Fruit fly (Drosophila melanogaster) whole organism, embryonic: ENCODE results near the gene Spn28Db.

ENCODE experiments used
- Ada2b ChIP-seq: fragments of 200-800 bp; sonication (Bioruptor generic); IDR thresholded peaks from 2 replicates; pipeline ENCODE4 v1.3.6; 2022; ENCODE audit warnings: missing biosample characterization, missing genetic modification characterization
- CG12219 ChIP-seq: fragments of 200-800 bp; sonication (Bioruptor generic); optimal IDR thresholded peaks from 3 replicates; lab custom pipeline; 2018; ENCODE audit warnings: missing biosample characterization, mild to moderate bottlenecking, missing genetic modification characterization
- CG13424 ChIP-seq: fragments of 200-800 bp; sonication (Bioruptor generic); optimal IDR thresholded peaks from 2 replicates; lab custom pipeline; 2019; ENCODE audit warnings: missing biosample characterization, mild to moderate bottlenecking, missing genetic modification characterization, moderate library complexity
- CG14014 ChIP-seq: fragments of 200-800 bp; sonication (Bioruptor generic); IDR thresholded peaks from 2 replicates; pipeline ENCODE4 v1.3.6; 2022; ENCODE audit warnings: missing biosample characterization, missing genetic modification characterization
- CG17612 ChIP-seq: fragments of 200-800 bp; sonication (Bioruptor generic); IDR thresholded peaks from 2 replicates; pipeline ENCODE4 v1.3.6; 2022; ENCODE audit warnings: missing biosample characterization, missing genetic modification characterization
- CG2120 ChIP-seq: fragments of 200-800 bp; sonication (Bioruptor generic); optimal IDR thresholded peaks from 3 replicates; lab custom pipeline; 2016; ENCODE audit warnings: missing biosample characterization, missing genetic modification characterization
- CG2875 ChIP-seq: fragments of 200-800 bp; sonication (Bioruptor generic); optimal IDR thresholded peaks from 2 replicates; lab custom pipeline; 2017; ENCODE audit warnings: missing biosample characterization, mild to moderate bottlenecking, missing genetic modification characterization, missing genetic modification reagents
- CG30431 ChIP-seq: fragments of 200-800 bp; sonication (Bioruptor generic); optimal IDR thresholded peaks from 2 replicates; lab custom pipeline; 2017; ENCODE audit warnings: missing biosample characterization, missing genetic modification characterization
- CG3281 ChIP-seq: fragments of 200-800 bp; sonication (Bioruptor generic); optimal IDR thresholded peaks from 3 replicates; lab custom pipeline; 2017; ENCODE audit warnings: missing biosample characterization, mild to moderate bottlenecking, missing genetic modification characterization
- CG4854 ChIP-seq: fragments of 200-800 bp; sonication (Bioruptor generic); optimal IDR thresholded peaks from 2 replicates; lab custom pipeline; 2016; ENCODE audit warnings: missing biosample characterization, missing genetic modification characterization, inconsistent platforms
- CG5245 ChIP-seq: fragments of 200-800 bp; sonication (Bioruptor generic); optimal IDR thresholded peaks from 3 replicates; lab custom pipeline; 2016; ENCODE audit warnings: missing biosample characterization, missing genetic modification characterization
- CG6791 ChIP-seq: fragments of 200-800 bp; sonication (Bioruptor generic); IDR thresholded peaks from 3 replicates; pipeline ENCODE4 v1.3.6; 2022; ENCODE audit warnings: missing biosample characterization, missing genetic modification characterization; ENCODE audit not compliant: partially characterized antibody
- CG7786 ChIP-seq: fragments of 200-800 bp; sonication (Bioruptor generic); optimal IDR thresholded peaks from 2 replicates; lab custom pipeline; 2016; ENCODE audit warnings: missing biosample characterization, missing genetic modification characterization
- CG8765 ChIP-seq: fragments of 200-800 bp; sonication (Bioruptor generic); IDR thresholded peaks from 2 replicates; pipeline ENCODE4 v1.3.6; 2022; ENCODE audit warnings: missing biosample characterization, missing genetic modification characterization
- CHES-1-like ChIP-seq: fragments of 200-800 bp; sonication (Bioruptor generic); optimal IDR thresholded peaks from 2 replicates; lab custom pipeline; 2016; ENCODE audit warnings: missing biosample characterization, missing genetic modification characterization
- Fer2 ChIP-seq: fragments of 200-800 bp; sonication (Bioruptor generic); optimal IDR thresholded peaks from 2 replicates; lab custom pipeline; 2018; ENCODE audit warnings: missing biosample characterization, mild to moderate bottlenecking, missing genetic modification characterization, moderate library complexity
- Hey ChIP-seq: fragments of 200-800 bp; sonication (Bioruptor generic); optimal IDR thresholded peaks from 3 replicates; lab custom pipeline; 2018; ENCODE audit warnings: missing biosample characterization, mild to moderate bottlenecking, missing genetic modification characterization
- Hmx ChIP-seq: fragments of 200-800 bp; sonication (Bioruptor generic); optimal IDR thresholded peaks from 2 replicates; lab custom pipeline; 2016; ENCODE audit warnings: missing biosample characterization, missing genetic modification characterization
- Jarid2 ChIP-seq: fragments of 200-800 bp; sonication (Bioruptor generic); optimal IDR thresholded peaks from 3 replicates; lab custom pipeline; 2017; ENCODE audit warnings: mild to moderate bottlenecking, missing biosample characterization, missing genetic modification reagents, missing genetic modification characterization
- Lhr ChIP-seq: fragments of 200-800 bp; sonication (Bioruptor generic); optimal IDR thresholded peaks from 3 replicates; lab custom pipeline; 2017; ENCODE audit warnings: mild to moderate bottlenecking, missing biosample characterization, missing genetic modification reagents, missing genetic modification characterization
- Med ChIP-seq: fragments of 200-800 bp; sonication (Bioruptor generic); peaks from one replicate; lab custom pipeline; 2016; ENCODE audit warnings: missing biosample characterization, missing genetic modification characterization, mild to moderate bottlenecking, inconsistent platforms, moderate library complexity
- Neu2 ChIP-seq: fragments of 200-800 bp; sonication (Bioruptor generic); optimal IDR thresholded peaks from 3 replicates; lab custom pipeline; 2016; ENCODE audit warnings: missing biosample characterization, missing genetic modification characterization, borderline replicate concordance
- Oaz ChIP-seq: fragments of 200-800 bp; sonication (Bioruptor generic); IDR thresholded peaks from 2 replicates; pipeline ENCODE4 v1.3.6; 2022; ENCODE audit warnings: missing biosample characterization, missing genetic modification characterization
- Pdp1 ChIP-seq, 2 experiments: fragments of 200-800 bp; sonication (Bioruptor generic); optimal IDR thresholded peaks; 3 replicates each; lab custom pipeline; 2016; ENCODE audit warnings: missing biosample characterization in 2 of 2, missing genetic modification characterization in 2 of 2, mild to moderate bottlenecking in 1 of 2, moderate library complexity in 1 of 2
- Rx ChIP-seq: fragments of 200-800 bp; sonication (Bioruptor generic); IDR thresholded peaks from 2 replicates; pipeline ENCODE4 v1.3.6; 2022; ENCODE audit warnings: missing biosample characterization, missing genetic modification characterization
- Taf1 ChIP-seq: fragments of 200-800 bp; sonication (Bioruptor generic); IDR thresholded peaks from 2 replicates; pipeline ENCODE4 v1.3.6; 2022; ENCODE audit warnings: missing biosample characterization, missing genetic modification characterization
- abd-A ChIP-seq: fragments of 200-800 bp; sonication (Bioruptor generic); optimal IDR thresholded peaks from 3 replicates; lab custom pipeline; 2019; ENCODE audit warnings: missing biosample characterization, mild to moderate bottlenecking, missing genetic modification characterization, moderate library complexity
- al ChIP-seq: fragments of 200-800 bp; sonication (Bioruptor generic); IDR thresholded peaks from 2 replicates; pipeline ENCODE4 v1.3.6; 2022; ENCODE audit warnings: missing biosample characterization, missing genetic modification characterization
- az2 ChIP-seq: fragments of 200-800 bp; sonication (Bioruptor generic); optimal IDR thresholded peaks from 3 replicates; lab custom pipeline; 2016; ENCODE audit warnings: missing biosample characterization, missing genetic modification characterization
- bbx ChIP-seq: fragments of 200-800 bp; sonication (Bioruptor generic); IDR thresholded peaks from 2 replicates; pipeline ENCODE4 v1.3.6; 2022; ENCODE audit warnings: missing biosample characterization, missing genetic modification characterization; ENCODE audit not compliant: partially characterized antibody
- dan ChIP-seq: fragments of 200-800 bp; sonication (Bioruptor generic); IDR thresholded peaks from 2 replicates; pipeline ENCODE4 v1.3.6; 2022; ENCODE audit warnings: missing biosample characterization, missing genetic modification characterization
- ewg ChIP-seq: fragments of 200-800 bp; sonication (Bioruptor generic); optimal IDR thresholded peaks from 3 replicates; lab custom pipeline; 2017; ENCODE audit warnings: mild to moderate bottlenecking, missing biosample characterization, missing genetic modification reagents, missing genetic modification characterization
- exex ChIP-seq: fragments of 200-800 bp; sonication (Bioruptor generic); optimal IDR thresholded peaks from 4 replicates; lab custom pipeline; 2018; ENCODE audit warnings: missing biosample characterization, mild to moderate bottlenecking, missing genetic modification characterization, moderate library complexity
- grau ChIP-seq: fragments of 200-800 bp; optimal IDR thresholded peaks from 3 replicates; lab custom pipeline; 2019; ENCODE audit warnings: missing biosample characterization, mild to moderate bottlenecking, missing genetic modification characterization, moderate library complexity
- gsb ChIP-seq: fragments of 200-800 bp; sonication (Bioruptor generic); IDR thresholded peaks from 2 replicates; pipeline ENCODE4 v1.3.6; 2022; ENCODE audit warnings: missing biosample characterization, missing genetic modification characterization
- gt ChIP-seq: fragments of 200-800 bp; sonication (Bioruptor generic); IDR thresholded peaks from 2 replicates; pipeline ENCODE4 v1.3.6; 2022; ENCODE audit warnings: missing biosample characterization, missing genetic modification characterization
- h ChIP-seq: fragments of >200 bp; optimal IDR thresholded peaks from 2 replicates; lab custom pipeline; 2017
- kah ChIP-seq: fragments of 200-800 bp; sonication (Bioruptor generic); optimal IDR thresholded peaks from 2 replicates; lab custom pipeline; 2018; ENCODE audit warnings: missing biosample characterization, mild to moderate bottlenecking, missing genetic modification characterization
- klu ChIP-seq: fragments of 200-800 bp; sonication (Bioruptor generic); IDR thresholded peaks from 2 replicates; pipeline ENCODE4 v1.3.6; 2022; ENCODE audit warnings: missing biosample characterization, missing genetic modification characterization
- mirr ChIP-seq: fragments of 200-800 bp; sonication (Bioruptor generic); optimal IDR thresholded peaks from 3 replicates; lab custom pipeline; 2018; ENCODE audit warnings: missing biosample characterization, mild to moderate bottlenecking, missing genetic modification characterization
- nerfin-1 ChIP-seq: fragments of 200-800 bp; sonication (Bioruptor generic); optimal IDR thresholded peaks from 3 replicates; lab custom pipeline; 2019; ENCODE audit warnings: missing biosample characterization, mild to moderate bottlenecking, missing genetic modification characterization, moderate library complexity
- pan ChIP-seq, 4 experiments: fragments of >200 bp in 3 of 4; fragments of 200-800 bp in 1 of 4; sonication (Bioruptor generic) in 1 of 4; optimal IDR thresholded peaks in 3 of 4; IDR thresholded peaks in 1 of 4; 2 replicates each; pipeline versions ENCODE4 v1.3.6 to Lab custom; 2017 to 2022; ENCODE audit warnings: missing biosample characterization in 2 of 4, missing genetic modification characterization in 2 of 4, mixed read lengths in 1 of 4
- prd ChIP-seq, 3 experiments: fragments of >200 bp in 2 of 3; fragments of 200-800 bp in 1 of 3; sonication (Bioruptor generic) in 1 of 3; optimal IDR thresholded peaks in 2 of 3; IDR thresholded peaks in 1 of 3; 2 replicates in 2 of 3; 3 replicates in 1 of 3; pipeline versions ENCODE4 v1.3.6 to Lab custom; 2017 to 2022; ENCODE audit warnings: missing biosample characterization in 1 of 3, missing genetic modification characterization in 1 of 3
- ranshi ChIP-seq: fragments of 200-800 bp; sonication (Bioruptor generic); IDR thresholded peaks from 2 replicates; pipeline ENCODE4 v1.3.6; 2022; ENCODE audit warnings: missing biosample characterization, missing genetic modification characterization
- sd ChIP-seq: fragments of 200-800 bp; sonication (Bioruptor generic); optimal IDR thresholded peaks from 3 replicates; lab custom pipeline; 2018; ENCODE audit warnings: missing biosample characterization, mild to moderate bottlenecking, missing genetic modification characterization, moderate library complexity
- sens ChIP-seq: fragments of 200-800 bp; sonication (Bioruptor generic); peaks from one replicate; lab custom pipeline; 2016; ENCODE audit warnings: missing biosample characterization, missing genetic modification characterization
- trem ChIP-seq: fragments of 200-800 bp; optimal IDR thresholded peaks from 3 replicates; lab custom pipeline; 2019; ENCODE audit warnings: missing biosample characterization, mild to moderate bottlenecking, missing genetic modification characterization, moderate library complexity

Spn28Db gene

dm6 chr2L:7931218-7931617, 40.7 kb upstream of the Spn28Db start (continued):
- TF ChIP-seq grau (tag; lab: Kevin White, UChicago) (peak; percentile 43), al (no peak), CG17612 (GFP tag; lab: Robert Waterston, UW) (no peak), h (lab: Kevin White, UChicago) (no peak), CG12219 (GFP tag; lab: Kevin White, UChicago) (no peak), pan (optimal IDR thresholded peaks at IDR 0.05; lab: Kevin White, UChicago) (no peak), pan (GFP tag; optimal IDR thresholded peaks at IDR 0.05 in 1 of 2, IDR thresholded peaks at IDR 0.05 in 1 of 2) (peak in 1 of 2 experiments; percentile 35), CG13424 (tag; lab: Kevin White, UChicago) (peak; percentile 17)

- no peak for TF ChIP-seq Fer2 (tag; lab: Kevin White, UChicago)
- no peak for TF ChIP-seq kah (GFP tag; lab: Kevin White, UChicago)
- TF ChIP-seq prd (optimal IDR thresholded peaks at IDR 0.05; lab: Kevin White, UChicago): no peak
- no peak for TF ChIP-seq prd (GFP tag; IDR thresholded peaks at IDR 0.05; lab: Robert Waterston, UW)
- TF ChIP-seq CG4854 (GFP tag; lab: Kevin White, UChicago): no peak
- no peak for TF ChIP-seq CG30431 (GFP tag; lab: Kevin White, UChicago)
- no peak for TF ChIP-seq ranshi (GFP tag; lab: Robert Waterston, UW)
- no peak for TF ChIP-seq CHES-1-like (GFP tag; lab: Kevin White, UChicago)
- no peak for TF ChIP-seq CG6791
- no peak for TF ChIP-seq CG14014 (GFP tag; lab: Robert Waterston, UW)
- TF ChIP-seq CG2875 (GFP tag; lab: Kevin White, UChicago): no peak
- TF ChIP-seq abd-A (tag; lab: Kevin White, UChicago): peak; percentile 74
- TF ChIP-seq Ada2b (GFP tag; lab: Robert Waterston, UW): no peak
- TF ChIP-seq Oaz (GFP tag; lab: Robert Waterston, UW): no peak
- no peak for TF ChIP-seq CG7786 (GFP tag; lab: Kevin White, UChicago)
- no peak for TF ChIP-seq trem (tag; lab: Kevin White, UChicago)
- TF ChIP-seq sens (GFP tag; lab: Kevin White, UChicago): no peak
- peak; percentile 62 for TF ChIP-seq sd (tag; lab: Kevin White, UChicago)
- peak; percentile 49 for TF ChIP-seq nerfin-1 (tag; lab: Kevin White, UChicago)
- TF ChIP-seq Hey (tag; lab: Kevin White, UChicago): peak; percentile 31
- no peak for TF ChIP-seq Hmx (GFP tag; lab: Kevin White, UChicago)
- TF ChIP-seq mirr (GFP tag; lab: Kevin White, UChicago): peak; percentile 16
- no peak for TF ChIP-seq CG2120 (GFP tag; lab: Kevin White, UChicago)
- TF ChIP-seq exex (tag; lab: Kevin White, UChicago): no peak
- TF ChIP-seq Neu2 (GFP tag; lab: Kevin White, UChicago): no peak
- TF ChIP-seq Lhr (GFP tag; lab: Kevin White, UChicago): no peak
- TF ChIP-seq Jarid2 (GFP tag; lab: Kevin White, UChicago): no peak
- peak; percentile 16 for TF ChIP-seq Med (GFP tag; lab: Kevin White, UChicago)
- TF ChIP-seq Pdp1 (GFP tag; optimal IDR thresholded peaks at IDR 0.05; lab: Kevin White, UChicago): peak in 1 of 2 experiments; percentile 79
Observed at dm6 chr2L:7930737-7931136, 40.2 kb upstream of the Spn28Db start.

- TF ChIP-seq klu (GFP tag; lab: Robert Waterston, UW) (no peak), CG5245 (GFP tag; lab: Kevin White, UChicago) (no peak), gsb (GFP tag; lab: Robert Waterston, UW) (no peak), Taf1 (GFP tag; lab: Robert Waterston, UW) (no peak), dan (GFP tag; lab: Robert Waterston, UW) (no peak), gt (GFP tag; lab: Robert Waterston, UW) (no peak), CG3281 (GFP tag; lab: Kevin White, UChicago) (no peak), CG8765 (GFP tag; lab: Robert Waterston, UW) (no peak), Rx (no peak), bbx (GFP tag; lab: Robert Waterston, UW) (no peak), ewg (no peak), az2 (GFP tag; lab: Kevin White, UChicago) (no peak)
Observed at dm6 chr2L:7926288-7927061, 36.0 kb upstream of the Spn28Db start.
